Worm (Caenorhabditis elegans): ENCODE measurements around the gene clec-25.

clec-25 gene

ce11 chrV:16880679-16881078, 37.6 kb downstream of the clec-25 start, which contains the start of gene F09C6.14:
F09C6.14 (plus strand) TSS chrV:16880979.
- TF ChIP-seq lsy-2 (tag; optimal IDR thresholded peaks at IDR 0.05) = no peak
- no peak for TF ChIP-seq drap-1 (GFP tag; optimal IDR thresholded peaks at IDR 0.05)

DNA sequence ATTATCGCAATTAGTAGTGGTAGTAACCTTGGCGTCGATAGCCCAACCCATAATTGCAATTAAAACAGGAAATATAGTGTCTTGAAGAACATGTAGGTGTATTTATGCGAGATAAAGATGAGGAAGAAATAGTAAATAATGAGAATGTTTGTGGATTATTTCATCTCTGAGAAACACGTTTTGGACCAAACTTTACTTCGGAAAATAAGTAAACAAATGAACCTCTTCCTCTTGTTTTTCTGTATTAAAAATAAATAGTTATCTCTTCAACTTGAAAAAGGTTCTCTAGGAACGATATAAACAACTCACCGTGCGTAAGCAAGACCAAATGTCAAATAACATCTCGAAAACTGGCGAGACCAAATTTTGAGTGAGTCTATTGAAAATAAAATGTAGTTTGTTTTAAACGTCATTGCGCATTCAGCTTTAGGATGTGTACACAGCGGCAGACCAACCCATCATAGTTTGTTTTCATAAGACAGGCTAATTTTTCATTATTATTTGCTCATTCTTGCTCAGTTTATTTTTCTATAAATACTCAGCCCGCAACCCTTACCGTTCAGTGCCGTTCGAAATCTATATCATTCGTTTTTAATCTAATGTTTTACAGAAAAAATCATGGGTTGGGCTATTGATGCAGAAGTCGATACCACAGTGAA, 39.3 kb downstream of the clec-25 start, which contains the start of the genes F09C6.11 and F09C6.12:
TSS of gene F09C6.11 (minus strand) at position 51 of the 659 bp plus-strand sequence.
TSS of gene F09C6.12 (plus strand) at position 609 of the 659 bp plus-strand sequence.
- TF ChIP-seq flh-1 (GFP tag; optimal IDR thresholded peaks at IDR 0.05) = no peak
- TF ChIP-seq tbx-8 (GFP tag; optimal IDR thresholded peaks at IDR 0.05) = no peak
- no peak for TF ChIP-seq lin-13 (tag; optimal IDR thresholded peaks at IDR 0.05)
- no peak for TF ChIP-seq snpc-4 (tag; optimal IDR thresholded peaks at IDR 0.05)
- TF ChIP-seq ceh-39 (tag; optimal IDR thresholded peaks at IDR 0.05) = no peak
- TF ChIP-seq sptf-1 (tag; optimal IDR thresholded peaks at IDR 0.05) = no peak
- no peak for TF ChIP-seq zip-8 (tag; optimal IDR thresholded peaks at IDR 0.05)
- no peak for TF ChIP-seq nhr-28 (tag; optimal IDR thresholded peaks at IDR 0.05)
- no peak for TF ChIP-seq cnd-1 (tag; optimal IDR thresholded peaks at IDR 0.05)
- TF ChIP-seq M03D4.4 (tag; optimal IDR thresholded peaks at IDR 0.05) = no peak
- no peak for TF ChIP-seq lin-32 (GFP tag; optimal IDR thresholded peaks at IDR 0.05)
- no peak for TF ChIP-seq ham-2 (GFP tag; optimal IDR thresholded peaks at IDR 0.05)
- TF ChIP-seq nhr-2 (tag; optimal IDR thresholded peaks at IDR 0.05) = no peak
- no peak for TF ChIP-seq bed-3 (GFP tag; optimal IDR thresholded peaks at IDR 0.05)
- no peak for TF ChIP-seq unc-62 (GFP tag; optimal IDR thresholded peaks at IDR 0.05)
- no peak for TF ChIP-seq ceh-43 (GFP tag; optimal IDR thresholded peaks at IDR 0.05)
- TF ChIP-seq elt-3 (tag; optimal IDR thresholded peaks at IDR 0.05) = no peak
- TF ChIP-seq drap-1 (GFP tag; optimal IDR thresholded peaks at IDR 0.05) = no peak

- TF ChIP-seq tbx-8 (GFP tag; optimal IDR thresholded peaks at IDR 0.05) (no peak), blmp-1 (tag; optimal IDR thresholded peaks at IDR 0.05) (no peak), unc-62 (GFP tag; optimal IDR thresholded peaks at IDR 0.05) (no peak), cnd-1 (tag; optimal IDR thresholded peaks at IDR 0.05) (no peak)
Measured at ce11 chrV:16884744-16885143, 41.7 kb downstream of the clec-25 start, which contains the start of gene F09C6.13. F09C6.13 (plus strand) TSS chrV:16885044.

DNA sequence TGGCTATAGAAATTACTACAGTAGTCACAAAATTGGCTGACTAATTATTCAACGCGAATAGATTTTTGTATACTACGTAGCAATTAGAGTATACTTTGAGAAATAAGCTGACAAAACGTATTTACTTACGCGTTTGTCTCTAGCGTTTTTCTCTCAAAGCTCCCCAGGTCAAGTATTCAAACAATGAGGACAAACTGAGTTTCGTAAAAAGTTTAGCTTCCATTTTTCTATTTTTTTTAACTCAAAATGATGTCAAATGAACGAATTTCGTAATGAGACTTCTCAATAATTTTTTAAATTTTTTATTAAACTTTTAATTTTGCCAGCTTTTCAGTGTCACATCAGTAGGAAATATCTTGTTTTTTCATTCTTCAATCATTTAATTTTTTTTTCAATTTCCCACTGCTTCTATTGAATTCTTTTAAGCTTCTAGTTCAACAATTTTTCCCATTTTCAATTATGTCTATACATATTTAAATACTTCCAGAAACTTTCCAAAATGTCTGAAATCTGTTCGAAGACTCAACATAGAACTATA, 45.8 kb downstream of the clec-25 start, which contains the start of the genes ifas-2 and fbxa-44:
TSS of gene ifas-2 (minus strand) at position 101 of the 538 bp plus-strand sequence.
TSS of gene fbxa-44 (plus strand) at position 488 of the 538 bp plus-strand sequence.
- no peak for TF ChIP-seq ces-1 (GFP tag; optimal IDR thresholded peaks at IDR 0.05)
- no peak for TF ChIP-seq unc-120 (tag; optimal IDR thresholded peaks at IDR 0.05; ENCODE audit: poor library complexity, severe bottlenecking)
- TF ChIP-seq nhr-28 (tag; optimal IDR thresholded peaks at IDR 0.05) = no peak
- no peak for TF ChIP-seq lin-13 (tag; optimal IDR thresholded peaks at IDR 0.05)
- TF ChIP-seq unc-62 (GFP tag; optimal IDR thresholded peaks at IDR 0.05) = no peak
- no peak for TF ChIP-seq sem-2 (GFP tag; optimal IDR thresholded peaks at IDR 0.05)
- no peak for TF ChIP-seq elt-3 (tag; optimal IDR thresholded peaks at IDR 0.05)
- TF ChIP-seq ceh-83 (GFP tag; optimal IDR thresholded peaks at IDR 0.05) = no peak
- no peak for TF ChIP-seq bed-3 (GFP tag; optimal IDR thresholded peaks at IDR 0.05)
- no peak for TF ChIP-seq snpc-4 (tag; optimal IDR thresholded peaks at IDR 0.05)
- TF ChIP-seq ceh-43 (GFP tag; optimal IDR thresholded peaks at IDR 0.05) = no peak
- TF ChIP-seq mep-1 (tag; optimal IDR thresholded peaks at IDR 0.05) = no peak
- no peak for TF ChIP-seq lsy-2 (tag; optimal IDR thresholded peaks at IDR 0.05)
- TF ChIP-seq nhr-237 (tag; optimal IDR thresholded peaks at IDR 0.05) = no peak

ce11 chrV:16893440-16893839, 50.4 kb downstream of the clec-25 start, which contains the start of gene F09C6.15:
F09C6.15 (plus strand) TSS chrV:16893740.
- TF ChIP-seq nhr-28 (tag; optimal IDR thresholded peaks at IDR 0.05) (no peak), drap-1 (GFP tag; optimal IDR thresholded peaks at IDR 0.05) (no peak), nhr-76 (tag; optimal IDR thresholded peaks at IDR 0.05) (no peak), unc-39 (tag; optimal IDR thresholded peaks at IDR 0.05) (no peak), elt-1 (tag; optimal IDR thresholded peaks at IDR 0.05; ENCODE audit: borderline replicate concordance, insufficient read depth) (no peak), flh-1 (GFP tag; optimal IDR thresholded peaks at IDR 0.05) (no peak), elt-3 (tag; optimal IDR thresholded peaks at IDR 0.05) (no peak), snpc-4 (tag; optimal IDR thresholded peaks at IDR 0.05) (no peak), ceh-39 (tag; optimal IDR thresholded peaks at IDR 0.05) (no peak), ceh-83 (GFP tag; optimal IDR thresholded peaks at IDR 0.05) (no peak), ceh-43 (GFP tag; optimal IDR thresholded peaks at IDR 0.05) (no peak), mep-1 (tag; optimal IDR thresholded peaks at IDR 0.05) (no peak), mab-5 (tag; optimal IDR thresholded peaks at IDR 0.05) (no peak), lsy-2 (tag; optimal IDR thresholded peaks at IDR 0.05) (no peak), mls-2 (tag; optimal IDR thresholded peaks at IDR 0.05) (no peak)
